Worm (Caenorhabditis elegans): ENCODE measurements around the gene hsp-25.
A peak's percentile ranks its signal among the peaks of the same experiment; 100 is the strongest.

Gene hsp-25

ce11 chrX:5992770-5993169 lies 46.7 kb downstream of the hsp-25 start, which contains the start of gene F22F4.5:
TSS of gene F22F4.5 (minus strand) at chrX:5992870.
- TF ChIP-seq F33H1.4 (GFP tag; IDR thresholded peaks at IDR 0.05) (no peak), Y67H2A.10 (GFP tag; conservative IDR thresholded peaks at IDR 0.05) (no peak), F22D6.2 (tag; optimal IDR thresholded peaks at IDR 0.05) (no peak), Y56A3A.18 (GFP tag; IDR thresholded peaks at IDR 0.05) (no peak), efl-1 (GFP tag; optimal IDR thresholded peaks at IDR 0.05) (no peak), D2030.7 (GFP tag; IDR thresholded peaks at IDR 0.05) (no peak), lsy-27 (tag; optimal IDR thresholded peaks at IDR 0.05; ENCODE audit: borderline replicate concordance, insufficient read depth) (no peak), ccch-3 (GFP tag; optimal IDR thresholded peaks at IDR 0.05) (no peak), zim-3 (tag; optimal IDR thresholded peaks at IDR 0.05) (no peak), B0019.2 (GFP tag; conservative IDR thresholded peaks at IDR 0.05) (no peak), nhr-80 (tag; optimal IDR thresholded peaks at IDR 0.05) (no peak), ztf-3 (GFP tag; optimal IDR thresholded peaks at IDR 0.05) (no peak), cebp-1 (GFP tag; IDR thresholded peaks at IDR 0.05) (no peak), cebp-1 (tag; optimal IDR thresholded peaks at IDR 0.05) (no peak), C17E4.6 (GFP tag; IDR thresholded peaks at IDR 0.05) (no peak), ceh-100 (GFP tag; IDR thresholded peaks at IDR 0.05) (no peak), snpc-3.4 (tag; optimal IDR thresholded peaks at IDR 0.05) (no peak)

- TF ChIP-seq ceh-27 (GFP tag; optimal IDR thresholded peaks at IDR 0.05) (peak; percentile 55), B0261.1 (tag; optimal IDR thresholded peaks at IDR 0.05) (no peak)
Observed at ce11 chrX:5987910-5988309, 51.5 kb downstream of the hsp-25 start.

ce11 chrX:5985720-5986119 lies 53.7 kb downstream of the hsp-25 start:
- TF ChIP-seq hlh-12 (tag; optimal IDR thresholded peaks at IDR 0.05) (no peak), ceh-79 (tag; optimal IDR thresholded peaks at IDR 0.05) (no peak), attf-3 (GFP tag; conservative IDR thresholded peaks at IDR 0.05) (no peak), unc-62 (GFP tag; optimal IDR thresholded peaks at IDR 0.05) (no peak)

ce11 chrX:5984581-5985039 lies 54.8 kb downstream of the hsp-25 start, which contains the start of gene klp-13:
TSS of gene klp-13 (plus strand) at chrX:5984989.
- no peak for TF ChIP-seq lin-54 (GFP tag; optimal IDR thresholded peaks at IDR 0.05)
- TF ChIP-seq mcd-1 (GFP tag; IDR thresholded peaks at IDR 0.05), result peak; percentile 60
- TF ChIP-seq hmg-1.2 (GFP tag; IDR thresholded peaks at IDR 0.05), result peak; percentile 87
- no peak for TF ChIP-seq nfya-2 (GFP tag; IDR thresholded peaks at IDR 0.05)
- no peak for TF ChIP-seq rcor-1 (GFP tag; IDR thresholded peaks at IDR 0.05)
- peak; percentile 70 for TF ChIP-seq efl-1 (GFP tag; optimal IDR thresholded peaks at IDR 0.05)
- no peak for TF ChIP-seq ceh-100 (GFP tag; IDR thresholded peaks at IDR 0.05)
- no peak for TF ChIP-seq F33H1.4 (GFP tag; IDR thresholded peaks at IDR 0.05)
- TF ChIP-seq athp-1 (tag; optimal IDR thresholded peaks at IDR 0.05), result no peak
- no peak for TF ChIP-seq ceh-91 (GFP tag; IDR thresholded peaks at IDR 0.05)
- no peak for TF ChIP-seq him-1 (tag; optimal IDR thresholded peaks at IDR 0.05)
- TF ChIP-seq Y79H2A.3 (GFP tag; conservative IDR thresholded peaks at IDR 0.05), result no peak
- peak; percentile 82 for TF ChIP-seq attf-5 (GFP tag; optimal IDR thresholded peaks at IDR 0.05)
- no peak for TF ChIP-seq lir-1 (GFP tag; conservative IDR thresholded peaks at IDR 0.05)
- no peak for TF ChIP-seq cebp-1 (GFP tag; IDR thresholded peaks at IDR 0.05)
- TF ChIP-seq cebp-1 (tag; optimal IDR thresholded peaks at IDR 0.05), result no peak
- TF ChIP-seq snpc-1.1 (tag; optimal IDR thresholded peaks at IDR 0.05; ENCODE audit: insufficient read depth), result no peak
- no peak for TF ChIP-seq ztf-6 (GFP tag; IDR thresholded peaks at IDR 0.05)
- no peak for TF ChIP-seq nhr-120 (GFP tag; IDR thresholded peaks at IDR 0.05)
- TF ChIP-seq T07F8.4 (tag; optimal IDR thresholded peaks at IDR 0.05), result no peak
- peak; percentile 65; the same call in 1 of the 2 replicates for TF ChIP-seq dox-1 (GFP tag; IDR thresholded peaks at IDR 0.05)
- no peak for TF ChIP-seq unc-62 (GFP tag; optimal IDR thresholded peaks at IDR 0.05)
- TF ChIP-seq die-1 (tag; optimal IDR thresholded peaks at IDR 0.05), result peak; percentile 11
- peak; percentile 30 for TF ChIP-seq ztf-18 (tag; optimal IDR thresholded peaks at IDR 0.05)
- TF ChIP-seq F49E8.2 (tag; optimal IDR thresholded peaks at IDR 0.05; ENCODE audit: insufficient read depth), result no peak
- TF ChIP-seq lin-35 (GFP tag; optimal IDR thresholded peaks at IDR 0.05), result peak in 1 of 3 experiments; percentile 83
- no peak for TF ChIP-seq mel-28 (tag; optimal IDR thresholded peaks at IDR 0.05; ENCODE audit: borderline replicate concordance)
